Worm (Caenorhabditis elegans) whole organism, L3 larva: ENCODE results near the gene nud-1.

Experiments used
- ZK546.5 ChIP-seq: sonication (generic microtip); optimal IDR thresholded peaks from 2 replicates; lab custom pipeline; 2017; ENCODE audit warnings: missing biosample characterization, missing genetic modification characterization
- ceh-82 ChIP-seq: fragments of 150-350 bp; optimal IDR thresholded peaks from 2 replicates; lab custom pipeline; 2014; ENCODE audit warnings: missing biosample characterization, missing genetic modification characterization
- ceh-9 ChIP-seq: sonication (generic microtip); optimal IDR thresholded peaks from 2 replicates; lab custom pipeline; 2018; ENCODE audit warnings: missing biosample characterization, missing genetic modification characterization
- fkh-2 ChIP-seq: fragments of 150-350 bp; optimal IDR thresholded peaks from 2 replicates; lab custom pipeline; 2014; ENCODE audit warnings: missing biosample characterization, missing genetic modification reagents, missing genetic modification characterization
- jun-1 ChIP-seq: fragments of 150-350 bp; optimal IDR thresholded peaks from 2 replicates; lab custom pipeline; 2014; ENCODE audit warnings: missing biosample characterization, missing genetic modification reagents, missing genetic modification characterization
- mdl-1 ChIP-seq: fragments of 150-350 bp; optimal IDR thresholded peaks from 2 replicates; lab custom pipeline; 2014; ENCODE audit warnings: missing biosample characterization, missing genetic modification characterization
- nhr-11 ChIP-seq: fragments of 150-350 bp; optimal IDR thresholded peaks from 2 replicates; lab custom pipeline; 2014; ENCODE audit warnings: missing biosample characterization, missing genetic modification characterization
- nhr-237 ChIP-seq: fragments of 150-350 bp; optimal IDR thresholded peaks from 2 replicates; lab custom pipeline; 2014; ENCODE audit warnings: missing biosample characterization, missing genetic modification characterization
- sea-2 ChIP-seq: fragments of 150-350 bp; sonication (generic microtip); optimal IDR thresholded peaks from 4 replicates; lab custom pipeline; 2014; ENCODE audit warnings: missing biosample characterization, missing genetic modification reagents, missing genetic modification characterization
- tbx-2 ChIP-seq: sonication (generic microtip); optimal IDR thresholded peaks from 2 replicates; lab custom pipeline; 2016; ENCODE audit warnings: mild to moderate bottlenecking, missing genetic modification characterization, missing compliant biosample characterization
- unc-62 ChIP-seq: fragments of 150-350 bp; sonication (generic microtip); optimal IDR thresholded peaks from 4 replicates; lab custom pipeline; 2014; ENCODE audit warnings: missing biosample characterization, missing genetic modification reagents, missing genetic modification characterization
- zag-1 ChIP-seq: fragments of 150-350 bp; optimal IDR thresholded peaks from 2 replicates; lab custom pipeline; 2014; ENCODE audit warnings: missing biosample characterization, missing genetic modification characterization
- ztf-11 ChIP-seq: fragments of 150-350 bp; optimal IDR thresholded peaks from 2 replicates; lab custom pipeline; 2014; ENCODE audit warnings: missing biosample characterization, missing genetic modification characterization
- ztf-4 ChIP-seq: fragments of 150-350 bp; optimal IDR thresholded peaks from 2 replicates; lab custom pipeline; 2014; ENCODE audit warnings: missing biosample characterization, missing genetic modification characterization

- TF ChIP-seq unc-62 (no peak), jun-1 (tag; lab: Kevin White, UChicago) (no peak), mdl-1 (tag; lab: Kevin White, UChicago) (no peak), ceh-9 (tag; lab: Kevin White, UChicago) (no peak), tbx-2 (tag; lab: Kevin White, UChicago) (no peak), ZK546.5 (tag; lab: Kevin White, UChicago) (no peak), nhr-237 (no peak), nhr-11 (tag; lab: Kevin White, UChicago) (no peak), sea-2 (GFP tag; lab: Kevin White, UChicago) (no peak), ceh-82 (tag; lab: Kevin White, UChicago) (no peak), fkh-2 (no peak), ztf-4 (no peak), ztf-11 (tag; lab: Kevin White, UChicago) (no peak), zag-1 (tag; lab: Kevin White, UChicago) (no peak)
Measured at ce11 chrIII:13298722-13299431, 42.5 kb upstream of the nud-1 start, which contains the start of gene pgm-2.
